Fruit fly (Drosophila melanogaster): ENCODE data around the gene CG14610.
A peak's percentile ranks its signal among the peaks of the same experiment; 100 is the strongest.

The CG14610 gene

DNA sequence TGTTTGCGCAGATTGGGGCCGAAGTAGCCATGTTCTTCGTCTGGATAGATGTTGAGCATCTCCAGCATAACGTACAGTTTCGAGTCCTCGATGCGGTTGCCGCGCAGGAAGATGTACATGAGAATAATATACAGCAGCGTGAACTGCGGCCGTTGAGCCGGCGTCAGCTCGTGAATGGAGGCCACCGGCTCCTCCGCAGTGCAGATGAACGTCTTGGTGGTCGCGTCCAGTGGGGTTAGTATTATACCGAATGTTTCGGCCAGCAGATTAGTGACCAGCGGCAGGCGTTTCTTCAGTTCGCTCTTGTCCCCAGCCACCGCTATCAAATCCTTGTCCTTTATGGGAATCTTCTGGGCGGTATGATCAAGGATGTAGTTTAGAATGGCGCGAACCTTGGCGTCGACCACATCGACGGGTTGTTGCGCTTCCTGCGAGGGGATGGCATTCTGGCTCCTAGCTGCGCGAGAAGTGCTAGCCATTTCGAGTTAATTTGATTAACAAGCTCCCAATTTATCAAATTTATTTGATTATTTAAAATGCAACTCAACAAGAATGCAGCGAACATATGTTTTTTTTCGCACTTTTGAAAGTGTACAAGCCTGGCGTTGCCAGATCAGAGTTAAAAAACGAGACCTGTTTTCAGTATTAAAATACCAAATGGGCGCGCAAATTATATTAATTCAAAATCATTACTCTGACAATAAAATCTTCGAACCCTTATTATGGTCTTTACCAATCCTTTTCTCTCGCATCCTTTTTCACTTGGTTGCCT lies 10.7 kb upstream of the CG14610 start, which contains the start of gene MAGE:
MAGE (minus strand) TSS at position 595 of the 772 bp plus-strand sequence.
- TF ChIP-seq CG8478 (optimal IDR thresholded peaks at IDR 0.05) (no peak), CTCF (optimal IDR thresholded peaks at IDR 0.05) (no peak)

dm6 chr3R:7150544-7151406 lies 6.7 kb upstream of the CG14610 start, which contains the start of the genes gfzf and Sas-4:
gfzf (minus strand) TSS chr3R:7150968.
Sas-4 (plus strand) TSS chr3R:7151367.
- TF ChIP-seq CG8478 (optimal IDR thresholded peaks at IDR 0.05) (no peak), CTCF (optimal IDR thresholded peaks at IDR 0.05) (no peak)

dm6 chr3R:7142580-7142979 lies 1.5 kb downstream of the CG14610 start:
- TF ChIP-seq CG8478 (optimal IDR thresholded peaks at IDR 0.05) (no peak), CTCF (optimal IDR thresholded peaks at IDR 0.05) (no peak)

- TF ChIP-seq CTCF (optimal IDR thresholded peaks at IDR 0.05): peak; percentile 58 to 72
- TF ChIP-seq CG8478 (optimal IDR thresholded peaks at IDR 0.05): no peak
These were observed 4.7 kb downstream of the CG14610 start for dm6 chr3R:7139188-7140038.

DNA sequence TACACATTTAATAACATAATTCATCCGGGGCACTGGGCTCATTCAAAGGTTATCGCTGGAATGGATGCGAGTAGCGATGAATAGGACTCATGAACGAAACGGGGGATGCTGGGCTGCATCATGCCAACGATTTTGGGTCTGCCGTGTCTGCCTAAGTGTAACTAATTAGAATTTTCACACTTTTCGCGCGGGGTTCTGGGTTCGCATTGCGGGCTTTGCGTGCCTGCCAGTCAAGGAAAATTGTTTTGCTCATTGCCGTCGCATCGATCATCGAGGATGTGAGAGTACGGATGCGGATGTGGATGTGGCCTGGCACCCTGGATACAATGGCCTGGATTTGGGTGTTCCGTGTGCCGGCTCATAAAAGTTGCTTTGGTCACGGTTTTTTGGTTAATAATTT lies 6.0 kb downstream of the CG14610 start:
- no peak for TF ChIP-seq CG8478 (optimal IDR thresholded peaks at IDR 0.05)
- no peak for TF ChIP-seq CTCF (optimal IDR thresholded peaks at IDR 0.05)

dm6 chr3R:7137207-7137606 lies 6.9 kb downstream of the CG14610 start:
- TF ChIP-seq CTCF (optimal IDR thresholded peaks at IDR 0.05) (no peak), CG8478 (optimal IDR thresholded peaks at IDR 0.05) (no peak)

DNA sequence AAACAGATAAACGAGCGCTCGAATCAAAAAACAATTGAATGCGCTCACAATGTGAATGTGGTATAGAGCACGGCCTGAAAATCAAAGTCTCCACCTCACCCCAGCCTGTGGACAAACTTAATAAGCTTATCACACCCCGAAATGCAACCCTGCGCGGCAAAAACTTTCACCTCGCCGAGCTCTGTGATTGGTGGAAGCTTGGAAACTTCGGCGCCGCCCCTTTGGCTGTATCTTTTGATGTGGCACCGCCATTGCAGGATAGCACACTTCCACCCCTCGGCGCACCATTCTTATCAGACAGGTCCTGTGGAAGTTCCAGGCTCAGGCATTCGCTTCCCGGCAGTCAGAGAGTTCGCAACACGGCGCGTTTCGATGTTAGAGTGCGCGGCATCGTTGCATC lies 8.2 kb downstream of the CG14610 start, which contains the start of gene Fer1:
Fer1 (plus strand) TSS at position 326 of the 400 bp plus-strand sequence.
- TF ChIP-seq CG8478 (optimal IDR thresholded peaks at IDR 0.05): no peak
- no peak for TF ChIP-seq CTCF (optimal IDR thresholded peaks at IDR 0.05)

dm6 chr3R:7134715-7135505 lies 9.2 kb downstream of the CG14610 start:
- TF ChIP-seq CTCF (optimal IDR thresholded peaks at IDR 0.05): no peak
- TF ChIP-seq CG8478 (optimal IDR thresholded peaks at IDR 0.05): no peak

- TF ChIP-seq CTCF (optimal IDR thresholded peaks at IDR 0.05): no peak
- TF ChIP-seq CG8478 (optimal IDR thresholded peaks at IDR 0.05): no peak
These were observed 12.8 kb downstream of the CG14610 start, which contains the start of gene CG31493 for dm6 chr3R:7131260-7131659. CG31493 (plus strand) TSS chr3R:7131560.

dm6 chr3R:7130827-7131226 lies 13.3 kb downstream of the CG14610 start:
- TF ChIP-seq CG8478 (optimal IDR thresholded peaks at IDR 0.05): no peak
- TF ChIP-seq CTCF (optimal IDR thresholded peaks at IDR 0.05): no peak

DNA sequence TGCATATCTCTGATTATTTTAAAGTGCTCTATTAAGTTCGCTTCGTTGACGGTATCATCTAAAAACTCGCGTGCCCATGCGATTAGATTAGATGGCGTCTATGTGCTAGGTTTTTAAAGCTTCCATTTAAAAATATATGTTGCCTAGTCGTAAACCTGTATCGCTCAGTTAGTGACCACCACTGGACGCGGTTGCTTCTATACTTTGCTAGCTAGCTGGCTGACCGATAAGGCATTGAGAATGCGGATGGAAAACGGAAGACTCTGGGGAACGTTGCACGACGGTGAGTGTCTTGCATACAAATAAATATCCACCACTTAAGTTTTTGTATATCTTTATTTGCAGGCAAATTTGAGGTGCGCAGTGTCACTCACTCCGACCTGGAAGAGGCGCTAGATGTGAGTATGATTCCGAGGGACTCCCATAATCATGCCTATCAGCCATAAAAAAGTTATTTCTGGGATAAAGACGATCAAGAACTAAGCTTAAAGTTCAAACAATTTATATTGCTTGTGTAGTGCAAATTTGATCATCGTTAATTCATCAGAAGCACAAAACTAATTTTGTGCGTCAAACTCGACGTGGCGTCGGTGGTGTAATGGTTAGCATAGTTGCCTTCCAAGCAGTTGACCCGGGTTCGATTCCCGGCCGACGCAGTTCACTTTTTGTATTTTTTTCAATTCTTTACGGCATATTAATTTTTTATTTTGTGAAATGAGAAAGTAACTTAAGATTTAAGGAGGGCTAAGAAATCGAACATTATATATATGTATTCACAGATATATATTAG lies 14.6 kb downstream of the CG14610 start, which contains the start of gene CG31248:
CG31248 (plus strand) TSS at position 41 of the 790 bp plus-strand sequence.
- no peak for TF ChIP-seq CTCF (optimal IDR thresholded peaks at IDR 0.05)
- TF ChIP-seq CG8478 (optimal IDR thresholded peaks at IDR 0.05): no peak

DNA sequence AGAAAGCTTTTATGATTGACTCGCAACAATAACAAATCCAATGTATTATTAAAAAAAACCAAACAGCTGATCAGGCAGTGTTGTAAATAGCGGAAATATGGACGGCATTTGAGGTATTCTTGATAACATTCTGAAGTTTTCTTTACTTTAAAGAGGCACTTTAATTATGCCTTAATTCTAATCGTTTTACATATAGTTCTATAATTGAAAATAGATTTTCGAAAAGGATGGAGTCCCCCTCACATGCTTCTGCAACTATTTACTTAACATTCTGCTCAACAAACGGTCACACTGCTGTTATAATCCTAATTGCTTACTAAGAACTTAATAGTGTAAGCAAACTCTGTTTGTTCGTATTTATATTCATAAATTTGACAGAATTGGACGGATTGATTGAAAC lies 16.1 kb downstream of the CG14610 start, which contains the start of gene CG10068:
CG10068 (minus strand) TSS at position 62 of the 400 bp plus-strand sequence.
- TF ChIP-seq CTCF (optimal IDR thresholded peaks at IDR 0.05) (no peak), CG8478 (optimal IDR thresholded peaks at IDR 0.05) (no peak)

DNA sequence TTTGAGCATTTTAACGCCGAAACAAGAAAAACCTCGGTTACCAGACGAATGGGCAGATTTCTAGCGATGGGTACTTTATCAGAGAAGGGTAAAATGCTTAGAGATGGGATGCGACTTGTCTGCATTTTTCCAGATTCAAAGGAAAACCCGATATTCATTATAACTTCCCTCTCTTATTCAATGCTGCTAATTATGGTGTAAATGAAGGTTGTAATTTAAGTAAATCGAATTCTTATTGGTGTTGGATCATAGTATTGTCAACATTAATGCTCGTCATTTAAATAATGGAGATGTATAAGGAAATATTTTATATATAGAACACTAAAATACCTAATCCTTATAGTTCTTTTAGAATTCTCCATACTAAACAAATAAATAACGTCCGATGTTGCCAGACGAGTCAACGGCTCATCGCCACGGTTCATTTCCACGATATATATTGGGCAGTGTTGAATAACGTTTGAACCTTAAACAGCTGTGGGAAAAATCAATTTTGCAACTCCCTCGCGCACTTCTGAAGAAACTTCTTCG lies 19.9 kb downstream of the CG14610 start, which contains the start of the genes Alh and CG10098:
Alh (minus strand) TSS at position 77 of the 531 bp plus-strand sequence.
CG10098 (plus strand) TSS at position 440 of the 531 bp plus-strand sequence.
- TF ChIP-seq CG8478 (optimal IDR thresholded peaks at IDR 0.05) (no peak), CTCF (optimal IDR thresholded peaks at IDR 0.05) (peak in 1 of 2 experiments; percentile 21)
